Worm (Caenorhabditis elegans) whole organism, L2 larva: Measurements from ENCODE around the gene srh-211.

Source experiments
- egl-27 ChIP-seq: sonication (generic microtip); optimal IDR thresholded peaks from 3 replicates; lab custom pipeline; 2017; ENCODE audit warnings: missing biosample characterization, missing genetic modification reagents, missing genetic modification characterization
- lin-39 ChIP-seq: fragments of 150-350 bp; optimal IDR thresholded peaks from 2 replicates; lab custom pipeline; 2014; ENCODE audit warnings: missing biosample characterization, missing genetic modification reagents, missing genetic modification characterization
- nhr-10 ChIP-seq: sonication (generic microtip); optimal IDR thresholded peaks from 2 replicates; lab custom pipeline; 2017; ENCODE audit warnings: missing biosample characterization, missing genetic modification characterization
- sma-9 ChIP-seq, 2 experiments: fragments of 150-350 bp in 1 of 2; sonication (generic microtip) in 1 of 2; optimal IDR thresholded peaks; 2 replicates each; lab custom pipeline; 2014 to 2016; ENCODE audit warnings: missing genetic modification characterization in 2 of 2, mild to moderate bottlenecking in 1 of 2, missing biosample characterization in 1 of 2, missing compliant biosample characterization in 1 of 2, missing genetic modification reagents in 1 of 2, moderate library complexity in 1 of 2
- ztf-11 ChIP-seq: sonication (generic microtip); optimal IDR thresholded peaks from 2 replicates; lab custom pipeline; 2017; ENCODE audit warnings: missing biosample characterization, missing genetic modification characterization

- TF ChIP-seq nhr-10 (tag; lab: Kevin White, UChicago) (no peak), lin-39 (tag; lab: Kevin White, UChicago) (no peak), ztf-11 (no peak), egl-27 (tag; lab: Kevin White, UChicago) (no peak), sma-9 (GFP tag; optimal IDR thresholded peaks at IDR 0.05; lab: Kevin White, UChicago) (no peak), sma-9 (tag; optimal IDR thresholded peaks at IDR 0.05; lab: Kevin White, UChicago) (no peak)
Measured at ce11 chrV:4104298-4104697, 23.1 kb upstream of the srh-211 start, which contains the start of gene srj-39.
